Worm (Caenorhabditis elegans): ENCODE measurements around the gene tbx-2.

The tbx-2 gene

DNA sequence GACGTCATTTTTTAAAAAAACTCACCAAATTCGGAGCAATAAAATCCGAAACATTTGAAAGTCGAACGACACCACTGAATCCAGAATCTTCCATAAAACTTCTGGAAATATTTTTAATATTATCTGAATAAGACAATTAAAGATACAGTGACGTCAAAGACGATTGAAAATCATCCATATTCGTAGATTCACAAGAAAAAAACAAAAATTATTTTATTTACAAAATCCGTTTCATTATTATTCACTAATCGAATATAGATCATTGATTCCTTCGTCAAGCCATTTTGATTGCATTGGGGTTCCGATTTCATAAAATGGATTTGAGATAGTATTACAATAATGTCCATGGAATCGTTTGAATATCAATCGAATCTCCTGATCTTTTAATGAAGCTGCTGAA is 22.6 kb upstream of the tbx-2 start, which contains the start of gene oxy-4:
TSS of gene oxy-4 (minus strand) at position 101 of the 400 bp plus-strand sequence.
- TF ChIP-seq unc-62 (GFP tag; optimal IDR thresholded peaks at IDR 0.05), result no peak

DNA sequence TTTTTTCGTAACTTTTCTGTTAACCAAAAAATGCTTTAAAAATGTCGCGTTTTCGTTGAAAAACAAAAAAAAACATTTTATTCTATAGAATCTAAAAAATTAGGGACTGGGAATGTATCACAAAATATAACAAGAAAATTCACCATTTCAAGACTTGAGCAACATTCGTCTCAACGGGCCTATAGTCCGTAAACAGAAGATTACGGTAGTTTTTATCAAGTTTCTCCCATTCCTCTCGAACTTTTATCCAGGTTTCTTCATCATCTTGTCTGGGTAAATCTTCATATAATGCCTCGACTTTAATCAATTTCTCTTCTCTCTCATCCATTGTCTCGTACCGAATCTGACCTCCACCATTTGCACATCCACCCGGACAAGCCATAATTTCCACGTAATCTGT is 19.3 kb upstream of the tbx-2 start:
- no peak for TF ChIP-seq unc-62 (GFP tag; optimal IDR thresholded peaks at IDR 0.05)

ce11 chrIII:5153137-5153536 is 17.0 kb upstream of the tbx-2 start, which contains the start of the genes rbm-42 and grwd-1:
rbm-42 (minus strand) TSS chrIII:5153229.
grwd-1 (plus strand) TSS chrIII:5153464.
- TF ChIP-seq unc-62 (GFP tag; optimal IDR thresholded peaks at IDR 0.05), result no peak

DNA sequence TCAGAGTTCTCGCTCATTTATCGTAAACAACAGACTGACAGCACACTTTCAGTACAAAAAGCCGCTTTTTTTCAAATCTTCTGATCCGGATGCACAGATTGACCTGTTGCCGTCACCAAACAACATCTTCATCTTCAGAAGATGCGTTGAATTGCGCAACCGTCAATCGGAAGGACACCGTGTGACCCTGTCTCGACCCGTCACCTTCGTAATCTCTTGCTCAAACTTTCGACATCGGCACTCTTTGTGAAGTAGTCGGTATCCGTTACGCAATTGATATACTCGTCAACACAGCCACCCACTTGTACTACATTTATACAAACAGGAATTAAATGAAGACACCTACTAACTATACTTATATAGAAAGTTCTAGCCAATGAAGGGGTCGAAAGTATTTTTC is 14.9 kb upstream of the tbx-2 start:
- TF ChIP-seq unc-62 (GFP tag; optimal IDR thresholded peaks at IDR 0.05), result no peak

DNA sequence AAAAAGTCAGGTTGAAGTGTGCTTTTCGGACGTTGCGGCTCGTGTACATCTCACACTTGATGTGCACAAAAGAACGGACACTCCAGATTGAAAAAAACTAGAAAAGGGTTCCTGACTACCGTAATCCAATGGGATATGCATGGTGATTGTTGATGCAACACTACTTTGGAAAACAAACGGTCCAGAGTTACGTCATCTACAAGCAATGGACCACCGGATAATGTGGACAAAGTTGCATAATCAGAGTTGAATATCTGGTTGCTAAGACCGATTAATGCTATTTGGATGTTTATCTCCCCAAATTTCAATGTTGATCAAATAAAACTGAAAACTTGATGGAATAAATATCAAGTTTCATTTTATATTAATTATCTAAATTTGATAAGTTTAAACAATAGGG is 13.9 kb upstream of the tbx-2 start:
- TF ChIP-seq unc-62 (GFP tag; optimal IDR thresholded peaks at IDR 0.05), result no peak

- TF ChIP-seq unc-62 (GFP tag; optimal IDR thresholded peaks at IDR 0.05), result no peak
Observed at ce11 chrIII:5149478-5149877, 13.4 kb upstream of the tbx-2 start, which contains the start of gene Y54H5A.2. Y54H5A.2 (minus strand) TSS chrIII:5149578.

ce11 chrIII:5147445-5147844 is 11.3 kb upstream of the tbx-2 start:
- TF ChIP-seq unc-62 (GFP tag; optimal IDR thresholded peaks at IDR 0.05), result no peak

ce11 chrIII:5146749-5147148 is 10.7 kb upstream of the tbx-2 start:
- no peak for TF ChIP-seq unc-62 (GFP tag; optimal IDR thresholded peaks at IDR 0.05)

ce11 chrIII:5145874-5146273 is 9.8 kb upstream of the tbx-2 start:
- no peak for TF ChIP-seq unc-62 (GFP tag; optimal IDR thresholded peaks at IDR 0.05)

DNA sequence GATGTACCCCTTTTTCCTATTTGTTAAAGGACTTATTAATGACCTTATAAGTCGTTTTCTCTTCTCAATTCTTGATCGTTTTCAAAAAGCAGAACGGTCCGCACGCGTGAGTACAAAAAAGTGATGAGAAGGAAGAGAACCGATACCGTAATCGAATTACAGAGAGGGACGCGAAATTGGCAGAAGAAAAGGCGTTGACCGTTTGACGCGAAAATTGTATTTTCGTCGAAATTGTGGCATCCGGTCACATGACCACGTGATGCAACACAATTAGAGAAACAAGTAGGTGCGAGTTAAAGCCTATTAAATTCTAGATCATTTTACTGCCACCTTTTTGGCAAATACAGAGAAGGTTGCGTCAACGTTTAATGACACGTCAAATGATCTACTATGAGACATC is 8.1 kb upstream of the tbx-2 start:
- no peak for TF ChIP-seq unc-62 (GFP tag; optimal IDR thresholded peaks at IDR 0.05)

DNA sequence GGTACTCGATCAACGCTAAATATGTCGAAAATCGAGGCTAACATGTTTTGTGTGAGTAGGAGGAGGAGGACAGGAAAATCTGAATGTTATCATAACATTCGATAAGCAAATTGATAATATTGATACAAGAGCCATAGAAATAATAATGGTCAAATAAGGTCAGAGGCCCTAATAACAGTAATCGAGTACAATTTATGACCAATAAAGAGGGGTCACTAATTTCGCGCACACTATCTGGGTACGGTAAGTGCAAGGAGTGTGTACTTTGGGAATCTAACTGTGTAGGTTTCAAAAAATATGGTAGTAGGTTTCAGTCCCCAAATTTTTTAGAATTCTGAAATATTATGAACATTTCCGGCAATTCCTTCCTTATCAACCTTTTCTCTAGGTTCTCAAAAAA is 7.4 kb upstream of the tbx-2 start:
- no peak for TF ChIP-seq unc-62 (GFP tag; optimal IDR thresholded peaks at IDR 0.05)

- TF ChIP-seq unc-62 (GFP tag; optimal IDR thresholded peaks at IDR 0.05), result no peak
Observed at ce11 chrIII:5141935-5142334, 5.8 kb upstream of the tbx-2 start.

ce11 chrIII:5140559-5140958 is 4.5 kb upstream of the tbx-2 start:
- TF ChIP-seq unc-62 (GFP tag; optimal IDR thresholded peaks at IDR 0.05), result no peak

DNA sequence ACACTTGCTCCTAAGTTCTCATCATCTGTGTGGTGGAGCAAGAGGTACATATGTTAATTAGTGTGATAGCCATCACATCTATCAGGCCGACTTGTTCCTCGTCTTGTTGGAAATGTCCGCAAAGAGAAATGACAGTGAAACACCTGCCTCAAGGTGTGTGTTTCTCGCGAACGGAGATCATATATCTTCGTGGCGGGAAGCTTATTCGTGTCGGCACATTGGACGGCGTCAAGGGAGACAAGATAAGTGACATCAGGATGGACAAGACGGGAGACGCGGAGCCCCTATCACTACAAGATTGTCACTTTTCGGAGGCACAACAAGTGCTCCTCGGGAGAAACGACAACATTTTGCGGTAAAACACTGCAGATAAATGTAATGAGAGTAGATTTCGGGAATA is 3.7 kb upstream of the tbx-2 start:
- no peak for TF ChIP-seq unc-62 (GFP tag; optimal IDR thresholded peaks at IDR 0.05)

- no peak for TF ChIP-seq unc-62 (GFP tag; optimal IDR thresholded peaks at IDR 0.05)
Observed at ce11 chrIII:5138940-5139533, 2.9 kb upstream of the tbx-2 start.

DNA sequence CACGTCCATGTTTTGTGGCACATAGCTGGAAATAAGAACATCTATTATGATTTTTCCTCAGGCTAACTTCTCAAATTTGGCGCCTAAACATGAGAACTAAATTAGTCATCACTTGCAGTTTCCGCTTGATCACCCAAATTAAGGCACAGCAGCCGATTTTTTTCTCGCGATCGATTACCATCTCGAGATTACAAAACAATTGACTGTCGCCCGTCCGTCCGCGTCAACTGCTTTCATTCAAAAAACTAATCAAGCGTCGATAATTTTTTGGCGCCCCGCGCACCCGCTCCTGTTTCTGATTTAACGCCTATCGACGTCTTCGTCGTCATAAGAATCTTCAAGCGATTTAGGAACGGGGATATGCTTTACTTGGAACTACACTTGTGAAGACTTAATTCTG is 1.6 kb upstream of the tbx-2 start:
- no peak for TF ChIP-seq unc-62 (GFP tag; optimal IDR thresholded peaks at IDR 0.05)

DNA sequence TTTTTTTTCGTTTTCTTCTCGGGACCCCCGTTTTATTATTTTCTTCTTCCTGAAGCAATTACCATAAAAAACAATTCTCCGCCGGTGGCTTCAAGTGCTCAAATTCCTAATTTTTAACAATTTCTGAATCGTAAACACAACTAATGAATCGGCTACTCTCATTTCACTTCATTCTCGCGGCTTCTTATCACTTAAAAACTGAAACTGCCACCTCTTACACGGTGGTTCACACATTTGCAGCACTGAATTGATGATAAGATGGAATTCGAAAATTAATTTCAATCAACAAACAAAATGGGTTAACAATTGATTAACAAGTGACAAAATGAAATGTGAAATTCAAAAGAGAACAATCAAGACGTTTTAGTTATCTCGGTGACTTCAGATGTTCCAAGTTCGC is 1.0 kb upstream of the tbx-2 start:
- TF ChIP-seq unc-62 (GFP tag; optimal IDR thresholded peaks at IDR 0.05), result no peak

DNA sequence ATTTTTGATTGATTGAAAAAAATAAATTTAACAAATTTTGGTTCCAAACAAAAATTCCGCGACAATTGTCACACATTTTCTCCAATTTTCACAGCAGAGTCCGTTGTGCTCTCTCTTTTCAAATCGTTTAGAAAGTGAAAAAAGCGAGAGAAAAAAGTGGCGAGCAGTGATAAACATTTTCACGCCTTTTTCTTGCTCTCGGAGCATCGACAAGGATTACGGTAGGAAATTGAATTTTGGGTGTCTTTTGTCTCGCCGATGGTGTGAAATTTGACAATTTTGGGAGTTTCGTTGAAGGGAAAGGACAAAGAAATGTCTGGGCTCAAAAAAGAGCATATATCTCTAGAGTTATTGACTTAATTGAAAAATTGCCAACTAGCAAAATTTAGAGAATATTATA is 1.6 kb downstream of the tbx-2 start:
- no peak for TF ChIP-seq unc-62 (GFP tag; optimal IDR thresholded peaks at IDR 0.05)

All from whole organism, dauer.